Worm (Caenorhabditis elegans) whole organism, L4 larva: ENCODE data around the gene gstk-2.

ENCODE experiments used
- F10B5.3 ChIP-seq: sonication (generic microtip); optimal IDR thresholded peaks from 2 replicates; lab custom pipeline; 2016; ENCODE audit warnings: mild to moderate bottlenecking, missing genetic modification characterization, missing compliant biosample characterization
- ctbp-1 ChIP-seq: fragments of 200-800 bp; sonication (Bioruptor generic); IDR thresholded peaks from 2 replicates; pipeline ENCODE4 v1.3.6; 2022; ENCODE audit warnings: missing genetic modification reagents, missing genetic modification characterization, missing compliant biosample characterization
- dmd-6 ChIP-seq: fragments of 200-800 bp; sonication (Bioruptor generic); IDR thresholded peaks from 2 replicates; pipeline ENCODE4 v1.3.6; 2022; ENCODE audit warnings: missing genetic modification reagents, missing genetic modification characterization, missing compliant biosample characterization
- dmd-9 ChIP-seq: fragments of 200-800 bp; sonication (Bioruptor generic); IDR thresholded peaks from 2 replicates; pipeline ENCODE4 v1.3.6; 2022; ENCODE audit warnings: missing genetic modification reagents, missing genetic modification characterization, missing compliant biosample characterization
- lsy-2 ChIP-seq, 2 experiments: fragments of 150-350 bp in 1 of 2; sonication (generic microtip) in 1 of 2; optimal IDR thresholded peaks; 2 replicates each; lab custom pipeline; 2014 to 2017; ENCODE audit warnings: missing biosample characterization in 2 of 2, missing genetic modification characterization in 2 of 2
- nhr-76 ChIP-seq: fragments of 150-350 bp; optimal IDR thresholded peaks from 2 replicates; lab custom pipeline; 2014; ENCODE audit warnings: missing biosample characterization, missing genetic modification characterization
- pqm-1 ChIP-seq: sonication (generic microtip); optimal IDR thresholded peaks from 2 replicates; lab custom pipeline; 2017; ENCODE audit warnings: missing biosample characterization, missing genetic modification characterization
- unc-39 ChIP-seq: sonication (generic microtip); optimal IDR thresholded peaks from 2 replicates; lab custom pipeline; 2017; ENCODE audit warnings: missing biosample characterization, missing genetic modification characterization

DNA sequence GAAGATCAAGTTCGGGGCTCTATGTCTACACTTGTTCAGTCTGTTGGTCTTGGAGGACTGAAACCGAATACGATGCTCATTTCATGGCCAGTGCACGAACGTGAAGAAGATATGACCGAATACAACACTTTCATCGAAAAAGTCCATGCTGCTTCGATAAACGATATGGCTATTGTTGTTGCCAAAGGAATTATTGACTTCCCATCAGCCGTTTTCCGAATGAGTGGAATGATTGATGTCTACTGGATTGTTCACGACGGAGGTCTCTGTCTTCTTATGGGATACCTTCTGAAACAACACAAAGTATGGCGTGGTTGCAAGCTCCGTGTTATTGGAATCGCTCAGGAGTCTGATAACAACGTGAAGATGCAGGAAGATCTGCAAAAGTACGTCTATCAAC lies 25.9 kb downstream of the gstk-2 start:
- TF ChIP-seq ctbp-1 (GFP tag; lab: Robert Waterston, UW): no peak
- no peak for TF ChIP-seq F10B5.3 (tag; lab: Kevin White, UChicago)
- TF ChIP-seq dmd-9 (GFP tag; lab: Robert Waterston, UW): no peak
- no peak for TF ChIP-seq pqm-1
- TF ChIP-seq dmd-6 (GFP tag; lab: Robert Waterston, UW): no peak
- TF ChIP-seq nhr-76 (tag; lab: Kevin White, UChicago): no peak
- no peak for TF ChIP-seq unc-39 (tag; lab: Kevin White, UChicago)
- no peak for TF ChIP-seq lsy-2 (tag; optimal IDR thresholded peaks at IDR 0.05; lab: Kevin White, UChicago)
